Fruit fly (Drosophila melanogaster) whole organism: ENCODE data around the gene hb.

Source experiments
- Dll ChIP-seq: fragments of >200 bp; optimal IDR thresholded peaks from 2 replicates; lab custom pipeline; 2017
- psq ChIP-seq: fragments of >200 bp; optimal IDR thresholded peaks from 2 replicates; lab custom pipeline; 2017
- usp ChIP-seq: fragments of >200 bp; optimal IDR thresholded peaks from 2 replicates; lab custom pipeline; 2017; ENCODE audit warnings: missing biosample characterization, missing genetic modification characterization, mixed read lengths

dm6 chr3R:8701197-8701596, 3.6 kb upstream of the hb start:
- TF ChIP-seq psq (no peak), usp (GFP tag; lab: Kevin White, UChicago) (no peak), Dll (lab: Kevin White, UChicago) (no peak)
